Fruit fly (Drosophila melanogaster): Measurements from ENCODE around the gene CG8191.

CG8191 gene

dm6 chrX:15731968-15732367 is at the start of gene CG8191:
TSS of gene CG8191 (plus strand) at chrX:15732178.
- TF ChIP-seq Sox15 (GFP tag; optimal IDR thresholded peaks at IDR 0.05): no peak
- TF ChIP-seq achi (GFP tag; optimal IDR thresholded peaks at IDR 0.05): no peak
- TF ChIP-seq Smox (GFP tag; optimal IDR thresholded peaks at IDR 0.05): no peak
- no peak for TF ChIP-seq CG3032 (tag; optimal IDR thresholded peaks at IDR 0.05)
- TF ChIP-seq CG34406 (GFP tag; optimal IDR thresholded peaks at IDR 0.05): no peak
- TF ChIP-seq Ets21C (GFP tag; optimal IDR thresholded peaks at IDR 0.05): no peak
- no peak for TF ChIP-seq Eip93F (GFP tag; optimal IDR thresholded peaks at IDR 0.05)
- no peak for TF ChIP-seq topi (GFP tag; optimal IDR thresholded peaks at IDR 0.05)
- TF ChIP-seq CG4318 (GFP tag; optimal IDR thresholded peaks at IDR 0.05): no peak
- TF ChIP-seq CG8632 (GFP tag; optimal IDR thresholded peaks at IDR 0.05): no peak
- no peak for TF ChIP-seq CG8119 (GFP tag; IDR thresholded peaks at IDR 0.05)
- no peak for TF ChIP-seq CG15336 (GFP tag; IDR thresholded peaks at IDR 0.05)
- TF ChIP-seq OdsH (GFP tag; optimal IDR thresholded peaks at IDR 0.05): no peak
- no peak for TF ChIP-seq fkh (GFP tag; optimal IDR thresholded peaks at IDR 0.05)

dm6 chrX:15684419-15684818 is 47.6 kb upstream of the CG8191 start:
- TF ChIP-seq net (GFP tag; optimal IDR thresholded peaks at IDR 0.05): no peak
- TF ChIP-seq CG6163 (GFP tag; IDR thresholded peaks at IDR 0.05): no peak
- TF ChIP-seq Hr38 (GFP tag; optimal IDR thresholded peaks at IDR 0.05): no peak
- no peak for TF ChIP-seq Eip93F (GFP tag; optimal IDR thresholded peaks at IDR 0.05)
- no peak for TF ChIP-seq CG32006 (GFP tag; optimal IDR thresholded peaks at IDR 0.05)
- TF ChIP-seq CG11762 (GFP tag; optimal IDR thresholded peaks at IDR 0.05; ENCODE audit: insufficient read depth): no peak
- TF ChIP-seq CG6808 (GFP tag; optimal IDR thresholded peaks at IDR 0.05): no peak

dm6 chrX:15688757-15689156 is 43.2 kb upstream of the CG8191 start, which contains the start of gene CG15599:
TSS of gene CG15599 (minus strand) at chrX:15688857.
- no peak for TF ChIP-seq CG32006 (GFP tag; optimal IDR thresholded peaks at IDR 0.05)
- no peak for TF ChIP-seq CG3032 (tag; optimal IDR thresholded peaks at IDR 0.05)
- TF ChIP-seq fd85E (GFP tag; optimal IDR thresholded peaks at IDR 0.05): no peak
- no peak for TF ChIP-seq net (GFP tag; optimal IDR thresholded peaks at IDR 0.05)
- no peak for TF ChIP-seq CG8632 (GFP tag; optimal IDR thresholded peaks at IDR 0.05)
- no peak for TF ChIP-seq CG6792 (GFP tag; optimal IDR thresholded peaks at IDR 0.05)
- TF ChIP-seq CG34406 (GFP tag; optimal IDR thresholded peaks at IDR 0.05): no peak
- no peak for TF ChIP-seq esn (GFP tag; optimal IDR thresholded peaks at IDR 0.05)
- no peak for TF ChIP-seq CG6808 (GFP tag; optimal IDR thresholded peaks at IDR 0.05)
- no peak for TF ChIP-seq acj6 (GFP tag; optimal IDR thresholded peaks at IDR 0.05)
- no peak for TF ChIP-seq vri (GFP tag; optimal IDR thresholded peaks at IDR 0.05)
- TF ChIP-seq Hr39 (GFP tag; optimal IDR thresholded peaks at IDR 0.05): no peak
- TF ChIP-seq Eip93F (GFP tag; optimal IDR thresholded peaks at IDR 0.05): no peak
- TF ChIP-seq cyc (GFP tag; optimal IDR thresholded peaks at IDR 0.05): no peak
- no peak for TF ChIP-seq CG6854 (GFP tag; optimal IDR thresholded peaks at IDR 0.05)

dm6 chrX:15696854-15697540 is 35.0 kb upstream of the CG8191 start, which contains the start of gene CG8128:
TSS of gene CG8128 (plus strand) at chrX:15697494.
- TF ChIP-seq CG8632 (GFP tag; optimal IDR thresholded peaks at IDR 0.05) (no peak), Hr39 (GFP tag; optimal IDR thresholded peaks at IDR 0.05) (peak; percentile 19), spab (GFP tag; optimal IDR thresholded peaks at IDR 0.05) (no peak), CG16779 (tag; optimal IDR thresholded peaks at IDR 0.05) (no peak), vri (GFP tag; optimal IDR thresholded peaks at IDR 0.05) (no peak), fd59A (GFP tag; optimal IDR thresholded peaks at IDR 0.05) (no peak), CG10631 (GFP tag; optimal IDR thresholded peaks at IDR 0.05) (no peak), CG11294 (GFP tag; IDR thresholded peaks at IDR 0.05) (no peak), CG31627 (GFP tag; optimal IDR thresholded peaks at IDR 0.05) (peak; percentile 6), lz (GFP tag; optimal IDR thresholded peaks at IDR 0.05) (peak; percentile 8), svp (GFP tag) (peak; percentile 58), CG6854 (GFP tag; optimal IDR thresholded peaks at IDR 0.05) (no peak), CG6792 (GFP tag; optimal IDR thresholded peaks at IDR 0.05) (no peak), ss (GFP tag; optimal IDR thresholded peaks at IDR 0.05) (no peak), cyc (GFP tag; optimal IDR thresholded peaks at IDR 0.05) (no peak), CG11762 (GFP tag; optimal IDR thresholded peaks at IDR 0.05; ENCODE audit: insufficient read depth) (no peak), esn (GFP tag; optimal IDR thresholded peaks at IDR 0.05) (peak; percentile 6), CG8119 (GFP tag; IDR thresholded peaks at IDR 0.05) (no peak), Sox102F (GFP tag; optimal IDR thresholded peaks at IDR 0.05) (no peak), Hr4 (GFP tag; optimal IDR thresholded peaks at IDR 0.05) (no peak), Blimp-1 (GFP tag; optimal IDR thresholded peaks at IDR 0.05) (no peak), net (GFP tag; optimal IDR thresholded peaks at IDR 0.05) (no peak), CG1621 (tag; optimal IDR thresholded peaks at IDR 0.05) (no peak), fkh (GFP tag; optimal IDR thresholded peaks at IDR 0.05) (no peak), Smox (GFP tag; optimal IDR thresholded peaks at IDR 0.05) (no peak), CG9139 (GFP tag; optimal IDR thresholded peaks at IDR 0.05) (no peak), Lpt (GFP tag; optimal IDR thresholded peaks at IDR 0.05) (no peak), Ets21C (GFP tag; optimal IDR thresholded peaks at IDR 0.05) (no peak)

Data from whole organism, prepupa.